Worm (Caenorhabditis elegans): ENCODE data around the gene srh-229.

DNA sequence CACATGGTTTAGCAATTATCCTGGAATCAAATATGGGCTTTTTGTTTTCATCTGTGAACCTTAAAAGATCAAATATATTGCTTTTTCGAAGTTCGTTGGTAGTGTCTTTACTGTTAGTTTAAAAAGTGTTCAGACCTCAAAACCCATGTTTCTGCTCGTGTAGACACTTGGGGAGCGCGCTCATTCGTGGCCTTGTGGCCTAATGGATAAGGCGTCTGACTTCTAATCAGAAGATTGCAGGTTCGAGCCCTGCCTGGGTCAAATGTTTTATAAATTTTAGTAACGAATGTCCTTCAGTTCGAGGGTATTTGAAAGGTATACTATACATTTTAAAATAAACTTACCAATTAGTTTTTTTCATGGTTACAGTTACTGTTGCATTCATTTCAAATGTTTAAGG is 2.0 kb upstream of the srh-229 start:
- TF ChIP-seq flt-1 (GFP tag; IDR thresholded peaks at IDR 0.05) = no peak
- no peak for TF ChIP-seq klf-2 (GFP tag; conservative IDR thresholded peaks at IDR 0.05)
- no peak for TF ChIP-seq tab-1 (GFP tag; IDR thresholded peaks at IDR 0.05)
